Worm (Caenorhabditis elegans) whole organism, early embryonic: ENCODE results near the gene math-10.

Source experiments
- F13C5.2 ChIP-seq: sonication (generic microtip); optimal IDR thresholded peaks from 2 replicates; lab custom pipeline; 2017; ENCODE audit warnings: mild to moderate bottlenecking, missing genetic modification characterization, inconsistent platforms, missing compliant biosample characterization
- aly-1 ChIP-seq: sonication (generic microtip); optimal IDR thresholded peaks from 2 replicates; lab custom pipeline; 2016; ENCODE audit warnings: missing genetic modification characterization, missing compliant biosample characterization
- ama-1 ChIP-seq: fragments of 150-350 bp; optimal IDR thresholded peaks from 2 replicates; lab custom pipeline; 2014
- ceh-13 ChIP-seq: fragments of 200-800 bp; sonication (Bioruptor generic); optimal IDR thresholded peaks from 2 replicates; lab custom pipeline; 2018; ENCODE audit warnings: mild to moderate bottlenecking, missing genetic modification characterization, missing compliant biosample characterization
- ceh-36 ChIP-seq: sonication (generic microtip); optimal IDR thresholded peaks from 2 replicates; lab custom pipeline; 2016; ENCODE audit warnings: missing genetic modification characterization, inconsistent platforms, missing compliant biosample characterization
- ets-7 ChIP-seq: sonication (generic microtip); optimal IDR thresholded peaks from 2 replicates; lab custom pipeline; 2016; ENCODE audit warnings: missing genotype, missing genetic modification characterization, missing compliant biosample characterization
- flt-1 ChIP-seq: fragments of 200-800 bp; sonication (Bioruptor generic); IDR thresholded peaks from 2 replicates; pipeline ENCODE4 v1.3.6; 2022; ENCODE audit warnings: missing genetic modification characterization, missing compliant biosample characterization
- hmg-4 ChIP-seq: fragments of 200-800 bp; sonication (Bioruptor generic); optimal IDR thresholded peaks from 2 replicates; lab custom pipeline; 2018; ENCODE audit warnings: mild to moderate bottlenecking, missing genetic modification characterization, missing compliant biosample characterization
- hnd-1 ChIP-seq: sonication (generic microtip); optimal IDR thresholded peaks from 2 replicates; lab custom pipeline; 2016; ENCODE audit warnings: missing genetic modification characterization, missing compliant biosample characterization
- pes-1 ChIP-seq: fragments of 200-800 bp; sonication (Bioruptor generic); IDR thresholded peaks from 2 replicates; pipeline ENCODE4 v1.3.6; 2022; ENCODE audit warnings: missing genetic modification reagents, missing genetic modification characterization, missing compliant biosample characterization
- tbx-37 ChIP-seq: fragments of 200-800 bp; sonication (Bioruptor generic); conservative IDR thresholded peaks from 2 replicates; pipeline ENCODE4 v1.3.6; 2022; ENCODE audit warnings: missing genetic modification reagents, missing genetic modification characterization, missing compliant biosample characterization
- tra-4 ChIP-seq: sonication (generic microtip); optimal IDR thresholded peaks from 2 replicates; lab custom pipeline; 2017; ENCODE audit warnings: missing genetic modification characterization, missing compliant biosample characterization

DNA sequence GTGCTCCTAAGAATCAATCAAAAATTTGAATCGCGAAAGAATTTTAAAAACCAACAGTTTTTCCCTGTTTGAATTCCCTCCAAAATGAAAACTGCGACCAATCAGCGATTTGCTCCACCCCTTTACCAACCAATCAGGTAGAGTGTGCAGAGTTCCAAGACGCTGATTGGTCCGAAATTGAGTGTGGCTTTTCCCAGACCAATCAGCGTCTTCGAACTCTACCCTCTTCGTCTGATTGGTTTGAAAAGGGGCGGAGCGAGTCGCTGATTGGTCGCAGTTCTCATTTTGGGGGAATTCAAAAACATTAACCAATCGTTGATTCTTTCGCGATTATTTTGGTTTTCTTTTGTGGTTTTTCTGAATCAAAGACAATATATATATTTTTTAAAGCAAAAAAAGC lies 26.8 kb upstream of the math-10 start:
- no peak for TF ChIP-seq flt-1
- no peak for TF ChIP-seq ama-1 (lab: Kevin White, UChicago)
- no peak for TF ChIP-seq hmg-4 (GFP tag; lab: Kevin White, UChicago)
- TF ChIP-seq aly-1: no peak
- no peak for TF ChIP-seq ceh-13 (GFP tag; lab: Kevin White, UChicago)
- TF ChIP-seq pes-1: no peak
- TF ChIP-seq F13C5.2: no peak
- no peak for TF ChIP-seq tbx-37 (GFP tag; lab: Robert Waterston, UW)
- TF ChIP-seq ceh-36: no peak
- no peak for TF ChIP-seq hnd-1 (tag; lab: Kevin White, UChicago)
- no peak for TF ChIP-seq ets-7
- no peak for TF ChIP-seq tra-4 (tag; lab: Kevin White, UChicago)
